Worm (Caenorhabditis elegans) whole organism, L4 larva: ENCODE results near the gene mcd-1.

Experiments used
- ama-1 ChIP-seq: fragments of 150-350 bp; optimal IDR thresholded peaks from 2 replicates; lab custom pipeline; 2014; ENCODE audit warnings: inconsistent platforms, mixed read lengths
- nhr-6 ChIP-seq: fragments of 150-350 bp; optimal IDR thresholded peaks from 2 replicates; lab custom pipeline; 2014; ENCODE audit warnings: missing biosample characterization, missing genetic modification characterization
- pha-4 ChIP-seq, 2 experiments: fragments of 150-350 bp in 1 of 2; fragments of 200-800 bp in 1 of 2; sonication (Bioruptor generic) in 1 of 2; IDR thresholded peaks in 1 of 2; optimal IDR thresholded peaks in 1 of 2; 2 replicates each; pipeline versions ENCODE4 v1.3.6 to Lab custom; 2014 to 2022; ENCODE audit warnings: missing genetic modification characterization in 2 of 2, missing genetic modification reagents in 2 of 2, missing biosample characterization in 1 of 2, missing compliant biosample characterization in 1 of 2
- snpc-1.2 ChIP-seq: fragments of 200-800 bp; sonication (Bioruptor generic); IDR thresholded peaks from 2 replicates; pipeline ENCODE4 v1.3.6; 2022; ENCODE audit warnings: missing genetic modification reagents, missing genetic modification characterization, missing compliant biosample characterization
- tra-1 ChIP-seq: fragments of 200-800 bp; sonication (Bioruptor generic); IDR thresholded peaks from 2 replicates; pipeline ENCODE4 v1.3.6; 2022; ENCODE audit warnings: missing genetic modification reagents, missing genetic modification characterization, missing compliant biosample characterization

- TF ChIP-seq ama-1 = no peak
- no peak for TF ChIP-seq nhr-6
- TF ChIP-seq pha-4 (GFP tag; IDR thresholded peaks at IDR 0.05; lab: Robert Waterston, UW) = no peak
- no peak for TF ChIP-seq pha-4 (tag; optimal IDR thresholded peaks at IDR 0.05; lab: Kevin White, UChicago)
- TF ChIP-seq snpc-1.2 (GFP tag; lab: Robert Waterston, UW) = no peak
- no peak for TF ChIP-seq tra-1 (GFP tag; lab: Robert Waterston, UW)
Measured at ce11 chrII:13931944-13932343, 43.6 kb downstream of the mcd-1 start, which contains the start of gene hot-3.
